Worm (Caenorhabditis elegans) whole organism, L1 larva: ENCODE results near the gene Y48C3A.20.
A peak's percentile ranks its signal among the peaks of the same experiment; 100 is the strongest.

Experiments
- alr-1 ChIP-seq: fragments of 200-800 bp; sonication (Bioruptor generic); optimal IDR thresholded peaks from 2 replicates; lab custom pipeline; 2018; ENCODE audit warnings: borderline replicate concordance, mild to moderate bottlenecking, missing genetic modification characterization, missing compliant biosample characterization
- ama-1 ChIP-seq: fragments of 150-350 bp; optimal IDR thresholded peaks from 2 replicates; lab custom pipeline; 2014
- ces-1 ChIP-seq: fragments of 150-350 bp; optimal IDR thresholded peaks from 2 replicates; lab custom pipeline; 2014; ENCODE audit warnings: missing biosample characterization, missing genetic modification reagents, missing genetic modification characterization
- fkh-4 ChIP-seq: sonication (generic microtip); optimal IDR thresholded peaks from 2 replicates; lab custom pipeline; 2016; ENCODE audit warnings: missing compliant biosample characterization, missing genetic modification characterization, borderline replicate concordance
- rnt-1 ChIP-seq: sonication (generic microtip); optimal IDR thresholded peaks from 2 replicates; lab custom pipeline; 2016; ENCODE audit warnings: mild to moderate bottlenecking, missing genetic modification characterization, moderate library complexity, missing compliant biosample characterization
- snpc-4 ChIP-seq: fragments of 150-350 bp; optimal IDR thresholded peaks from 2 replicates; lab custom pipeline; 2014; ENCODE audit warnings: missing biosample characterization, missing genetic modification characterization
- sptf-1 ChIP-seq: fragments of 150-350 bp; optimal IDR thresholded peaks from 2 replicates; lab custom pipeline; 2014; ENCODE audit warnings: missing biosample characterization, missing genetic modification characterization
- unc-62 ChIP-seq: fragments of 150-350 bp; optimal IDR thresholded peaks from 2 replicates; lab custom pipeline; 2014; ENCODE audit warnings: missing biosample characterization, missing genetic modification reagents, missing genetic modification characterization
- vab-15 ChIP-seq: sonication (generic microtip); optimal IDR thresholded peaks from 2 replicates; lab custom pipeline; 2017; ENCODE audit warnings: missing genotype, mild to moderate bottlenecking, missing genetic modification characterization, missing compliant biosample characterization

DNA sequence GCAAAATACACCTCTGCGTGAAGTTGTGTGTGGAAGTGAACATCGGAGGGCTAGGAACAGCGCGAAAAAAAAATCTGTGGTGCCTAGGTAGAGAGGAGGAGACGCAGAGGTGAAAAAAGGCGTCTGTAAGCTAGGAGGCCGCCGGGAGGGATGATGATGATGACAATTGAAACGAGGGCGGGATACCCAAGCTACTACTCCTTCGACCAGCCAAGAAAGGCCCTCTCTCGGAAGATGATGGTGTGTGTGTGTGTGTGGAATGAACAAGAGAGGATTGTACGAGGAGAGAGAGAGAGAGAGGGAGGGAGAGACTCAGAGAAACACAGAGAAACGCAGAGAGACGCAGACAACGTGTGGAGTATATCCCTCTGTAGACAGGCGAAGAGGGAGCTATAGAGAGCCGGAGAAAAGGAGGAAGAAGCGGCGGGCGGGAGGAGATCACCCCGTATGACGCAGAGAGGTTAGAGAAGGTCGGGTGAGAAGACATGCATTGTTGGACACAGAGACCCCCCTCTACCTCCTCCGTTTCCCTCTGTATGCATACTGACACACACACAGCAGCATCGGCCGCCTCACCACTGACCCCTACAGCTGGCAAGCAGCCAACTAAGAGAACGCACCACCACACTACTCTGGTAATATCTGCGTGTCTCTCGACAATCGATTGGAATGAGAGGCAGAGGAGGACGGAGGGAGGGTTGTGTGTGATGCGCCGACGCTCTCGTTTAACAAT, 34.3 kb upstream of the Y48C3A.20 start:
- TF ChIP-seq sptf-1 (tag; lab: Kevin White, UChicago) (no peak), unc-62 (GFP tag; lab: Kevin White, UChicago) (no peak), vab-15 (tag; lab: Kevin White, UChicago) (no peak), alr-1 (tag; lab: Kevin White, UChicago) (no peak), ces-1 (no peak), rnt-1 (tag; lab: Kevin White, UChicago) (peak; percentile 61), fkh-4 (tag; lab: Kevin White, UChicago) (no peak), snpc-4 (peak; percentile 54), ama-1 (lab: Kevin White, UChicago) (no peak)
